Worm (Caenorhabditis elegans): Measurements from ENCODE around the gene snx-6.

ce11 chrV:17931795-17932194, 48.1 kb downstream of the snx-6 start:
- TF ChIP-seq aha-1 (tag) (no peak), ceh-82 (tag; optimal IDR thresholded peaks at IDR 0.05) (no peak), F10B5.3 (tag; optimal IDR thresholded peaks at IDR 0.05) (no peak), lsy-2 (tag; optimal IDR thresholded peaks at IDR 0.05) (no peak), unc-39 (tag; optimal IDR thresholded peaks at IDR 0.05) (no peak), hif-1 (tag; optimal IDR thresholded peaks at IDR 0.05) (no peak), egl-27 (tag; optimal IDR thresholded peaks at IDR 0.05) (no peak), php-3 (GFP tag; IDR thresholded peaks at IDR 0.05) (no peak), R02D3.7 (tag; optimal IDR thresholded peaks at IDR 0.05) (no peak), nhr-237 (tag; optimal IDR thresholded peaks at IDR 0.05) (no peak), jun-1 (tag; optimal IDR thresholded peaks at IDR 0.05) (no peak)
